Worm (Caenorhabditis elegans) whole organism, early embryonic: ENCODE measurements around the gene C31E10.6.
A peak's percentile ranks its signal among the peaks of the same experiment; 100 is the strongest.

ENCODE experiments used
- F13C5.2 ChIP-seq: sonication (generic microtip); optimal IDR thresholded peaks from 2 replicates; lab custom pipeline; 2017; ENCODE audit warnings: mild to moderate bottlenecking, missing genetic modification characterization, inconsistent platforms, missing compliant biosample characterization
- aly-1 ChIP-seq: sonication (generic microtip); optimal IDR thresholded peaks from 2 replicates; lab custom pipeline; 2016; ENCODE audit warnings: missing genetic modification characterization, missing compliant biosample characterization
- ama-1 ChIP-seq: fragments of 150-350 bp; optimal IDR thresholded peaks from 2 replicates; lab custom pipeline; 2014
- hmbx-1 ChIP-seq: sonication (generic microtip); optimal IDR thresholded peaks from 2 replicates; lab custom pipeline; 2016; ENCODE audit warnings: mild to moderate bottlenecking, missing genetic modification characterization, missing compliant biosample characterization
- scrt-1 ChIP-seq: fragments of 200-800 bp; sonication (Bioruptor generic); IDR thresholded peaks from 2 replicates; pipeline ENCODE4 v1.3.6; 2022; ENCODE audit warnings: missing genetic modification characterization, missing compliant biosample characterization
- sea-1 ChIP-seq: fragments of 200-800 bp; sonication (Bioruptor generic); conservative IDR thresholded peaks from 2 replicates; pipeline ENCODE4 v1.3.6; 2022; ENCODE audit warnings: missing genetic modification characterization, missing compliant biosample characterization
- tbx-11 ChIP-seq: fragments of 200-800 bp; sonication (Bioruptor generic); IDR thresholded peaks from 2 replicates; pipeline ENCODE4 v1.3.6; 2022; ENCODE audit warnings: missing genetic modification characterization, missing compliant biosample characterization

- TF ChIP-seq aly-1 (tag; lab: Kevin White, UChicago) (peak; percentile 62), hmbx-1 (no peak), sea-1 (GFP tag; lab: Robert Waterston, UW) (no peak), ama-1 (no peak), F13C5.2 (tag; lab: Kevin White, UChicago) (peak; percentile 62), scrt-1 (no peak), tbx-11 (GFP tag; lab: Robert Waterston, UW) (0 out of 2 replicates have a peak, but pooled peaks have one; percentile 47)
Measured at ce11 chrX:13948167-13948566, 48.0 kb upstream of the C31E10.6 start.
